Worm (Caenorhabditis elegans): ENCODE measurements around the gene K04D7.6.

K04D7.6 gene

DNA sequence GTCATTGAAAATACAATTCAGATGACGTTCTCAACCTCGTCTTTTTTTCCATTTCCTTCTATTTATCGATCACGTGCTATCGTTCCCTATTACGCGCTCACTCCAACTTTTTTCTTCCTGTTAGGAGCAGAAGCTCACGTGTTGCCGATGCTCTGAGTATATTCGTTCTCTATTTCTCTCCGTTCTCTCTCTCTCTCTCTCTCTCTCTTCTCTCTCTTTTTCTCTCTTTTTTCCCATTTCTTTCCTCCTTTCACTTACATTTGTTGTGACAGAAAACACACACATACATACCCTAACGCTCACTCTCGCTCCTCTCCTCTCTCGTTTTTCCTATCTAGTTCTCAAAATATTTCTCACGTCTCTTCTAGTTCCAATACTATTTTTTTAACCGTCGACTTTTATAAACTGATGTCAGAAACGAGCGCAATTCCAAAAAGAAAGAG, 46.3 kb upstream of the K04D7.6 start (continued):
- TF ChIP-seq lsy-2 (tag; optimal IDR thresholded peaks at IDR 0.05) (peak; percentile 88 to 90), dpl-1 (GFP tag; optimal IDR thresholded peaks at IDR 0.05) (peak; percentile 37 to 59 (median 58)), Y116A8C.19 (tag; optimal IDR thresholded peaks at IDR 0.05; ENCODE audit: borderline replicate concordance) (no peak), C04F5.9 (tag; optimal IDR thresholded peaks at IDR 0.05) (no peak)

DNA sequence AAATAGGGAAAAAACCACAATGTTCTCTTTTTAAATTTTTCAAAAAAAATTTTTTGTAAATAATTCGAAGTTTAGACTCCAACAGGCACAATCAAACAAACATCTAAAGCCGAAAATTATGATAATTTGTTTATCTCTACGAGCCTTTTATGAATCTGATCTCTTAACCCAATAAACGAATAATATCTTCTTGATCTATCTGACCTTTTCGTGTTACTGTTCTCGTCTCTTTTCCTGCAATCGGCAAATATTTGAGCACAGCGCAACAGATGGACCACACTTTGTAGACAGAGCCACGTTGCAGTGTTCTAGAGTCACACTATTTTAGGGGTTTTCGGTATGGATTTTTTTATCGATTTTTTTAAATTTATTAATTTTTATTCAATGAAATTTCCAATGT, 45.7 kb upstream of the K04D7.6 start:
- TF ChIP-seq nhr-85 (tag), result no peak
- no peak for TF ChIP-seq egl-13 (tag; optimal IDR thresholded peaks at IDR 0.05)
- no peak for TF ChIP-seq C34B4.2 (tag; optimal IDR thresholded peaks at IDR 0.05)
- TF ChIP-seq ces-1 (GFP tag; optimal IDR thresholded peaks at IDR 0.05), result no peak
- no peak for TF ChIP-seq mep-1 (tag; optimal IDR thresholded peaks at IDR 0.05)
- no peak for TF ChIP-seq ceh-88 (GFP tag; IDR thresholded peaks at IDR 0.05)
- no peak for TF ChIP-seq ztf-11 (tag; optimal IDR thresholded peaks at IDR 0.05)
- TF ChIP-seq lsy-2 (tag; optimal IDR thresholded peaks at IDR 0.05), result no peak
- no peak for TF ChIP-seq lin-35 (GFP tag; optimal IDR thresholded peaks at IDR 0.05)
- no peak for TF ChIP-seq aly-2 (tag; optimal IDR thresholded peaks at IDR 0.05)
- TF ChIP-seq nhr-90 (tag; optimal IDR thresholded peaks at IDR 0.05; ENCODE audit: poor library complexity), result no peak
- no peak for TF ChIP-seq C16A3.4 (tag; optimal IDR thresholded peaks at IDR 0.05)
- TF ChIP-seq mef-2 (tag; optimal IDR thresholded peaks at IDR 0.05), result no peak
- TF ChIP-seq mab-9 (GFP tag; IDR thresholded peaks at IDR 0.05), result no peak
- TF ChIP-seq nhr-77 (tag; optimal IDR thresholded peaks at IDR 0.05), result no peak

DNA sequence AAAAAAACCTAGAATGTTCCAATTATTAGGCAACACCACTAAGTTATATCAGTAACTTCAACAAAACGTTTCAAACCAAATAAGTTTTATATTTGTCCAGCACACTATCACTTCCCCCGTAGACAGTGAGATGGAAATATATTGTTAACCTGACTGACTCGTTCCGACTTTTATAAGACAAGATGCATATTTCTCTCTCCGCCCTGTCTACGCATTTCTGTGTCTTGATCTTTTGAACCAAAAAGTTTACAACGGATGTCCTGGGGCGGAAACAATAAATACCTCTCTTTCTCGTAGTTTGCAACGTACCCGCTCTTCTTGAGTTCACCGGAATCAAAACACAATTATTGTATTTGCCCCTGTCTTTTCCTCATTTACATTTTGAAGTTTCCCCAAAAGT, 45.2 kb upstream of the K04D7.6 start:
- TF ChIP-seq nhr-71 (tag; optimal IDR thresholded peaks at IDR 0.05) (peak; percentile 85), ceh-8 (GFP tag; optimal IDR thresholded peaks at IDR 0.05) (no peak), nhr-76 (tag; optimal IDR thresholded peaks at IDR 0.05) (no peak), mab-9 (GFP tag; IDR thresholded peaks at IDR 0.05) (no peak), lin-14 (GFP tag; optimal IDR thresholded peaks at IDR 0.05) (peak; percentile 65), nhr-85 (tag) (peak; percentile 50), nhr-47 (tag; optimal IDR thresholded peaks at IDR 0.05) (no peak), elt-3 (tag; optimal IDR thresholded peaks at IDR 0.05) (peak in 2 of 6 experiments; percentile 76 to 78)

DNA sequence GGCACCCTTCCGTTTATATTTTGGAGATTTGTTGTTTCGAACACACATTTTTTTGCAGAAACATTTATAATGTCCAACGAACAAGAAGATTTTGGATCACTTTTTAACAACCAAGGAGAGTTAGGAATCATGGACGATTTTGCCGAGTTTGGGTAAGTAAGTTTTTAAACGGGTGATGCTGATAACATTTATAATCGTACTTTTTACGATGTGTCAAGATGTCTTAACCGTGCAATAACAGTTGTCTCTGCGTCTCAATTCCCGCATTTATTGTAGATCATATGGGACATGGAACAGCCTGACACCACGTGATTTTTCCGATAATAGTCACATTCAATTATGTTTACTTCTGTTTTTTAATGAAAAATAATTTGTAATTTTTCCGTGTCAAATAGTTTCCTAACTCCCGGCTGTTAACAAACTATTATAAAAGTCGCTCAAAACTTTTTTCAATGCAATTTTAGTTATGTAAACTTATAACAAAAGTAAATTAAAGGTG, 44.5 kb upstream of the K04D7.6 start, which contains the start of gene daf-14:
TSS of gene daf-14 (plus strand) at position 51 of the 499 bp plus-strand sequence.
- peak; percentile 22 for TF ChIP-seq mep-1 (tag; optimal IDR thresholded peaks at IDR 0.05)
- TF ChIP-seq ceh-63 (GFP tag; optimal IDR thresholded peaks at IDR 0.05), result no peak
- TF ChIP-seq tbx-2 (tag; optimal IDR thresholded peaks at IDR 0.05), result peak; percentile 3
- no peak for TF ChIP-seq nhr-28 (tag; optimal IDR thresholded peaks at IDR 0.05)
- TF ChIP-seq nhr-47 (tag; optimal IDR thresholded peaks at IDR 0.05), result peak; percentile 25
- peak in 2 of 6 experiments; percentile 4 to 36 for TF ChIP-seq elt-3 (tag; optimal IDR thresholded peaks at IDR 0.05)
- TF ChIP-seq efl-1 (optimal IDR thresholded peaks at IDR 0.05), result no peak
- peak in 1 of 2 experiments; percentile 72 for TF ChIP-seq efl-1 (GFP tag; optimal IDR thresholded peaks at IDR 0.05 in 1 of 2)
- TF ChIP-seq nhr-19 (GFP tag; conservative IDR thresholded peaks at IDR 0.05), result peak; percentile 49
- peak; percentile 66 for TF ChIP-seq nhr-71 (tag; optimal IDR thresholded peaks at IDR 0.05)
- peak in 1 of 2 experiments; percentile 9 for TF ChIP-seq mdl-1 (tag; optimal IDR thresholded peaks at IDR 0.05)
- TF ChIP-seq nhr-20 (tag; optimal IDR thresholded peaks at IDR 0.05), result peak; percentile 34
- peak; percentile 30 to 84 for TF ChIP-seq lin-35 (GFP tag; optimal IDR thresholded peaks at IDR 0.05)
- TF ChIP-seq dpl-1 (GFP tag; optimal IDR thresholded peaks at IDR 0.05), result peak; percentile 8 to 55 (median 31)
- no peak for TF ChIP-seq egl-13 (tag; optimal IDR thresholded peaks at IDR 0.05)
- TF ChIP-seq nhr-85 (tag), result peak; percentile 81
- no peak for TF ChIP-seq unc-130 (tag; optimal IDR thresholded peaks at IDR 0.05)
- peak; percentile 19 for TF ChIP-seq blmp-1 (tag; optimal IDR thresholded peaks at IDR 0.05)
- peak; percentile 53 for TF ChIP-seq lin-14 (GFP tag; optimal IDR thresholded peaks at IDR 0.05)
- peak; percentile 50 for TF ChIP-seq nhr-90 (tag; optimal IDR thresholded peaks at IDR 0.05; ENCODE audit: poor library complexity)
- peak; percentile 31 for TF ChIP-seq snu-23 (GFP tag; optimal IDR thresholded peaks at IDR 0.05)
- TF ChIP-seq skn-1 (tag; optimal IDR thresholded peaks at IDR 0.05), result no peak
- TF ChIP-seq nhr-76 (tag; optimal IDR thresholded peaks at IDR 0.05), result no peak
- TF ChIP-seq zag-1 (tag; optimal IDR thresholded peaks at IDR 0.05), result no peak
- TF ChIP-seq elt-2 (tag; optimal IDR thresholded peaks at IDR 0.05), result peak; percentile 22
- TF ChIP-seq lsy-2 (tag; optimal IDR thresholded peaks at IDR 0.05), result peak in 1 of 2 experiments; percentile 0

Measured in whole organism, L1 larva.